Worm (Caenorhabditis elegans) whole organism, L3 larva: ENCODE data around the gene rips-1.

Source experiments
- R02D3.7 ChIP-seq: fragments of 150-350 bp; optimal IDR thresholded peaks from 2 replicates; lab custom pipeline; 2014; ENCODE audit warnings: missing biosample characterization, missing genetic modification characterization
- ama-1 ChIP-seq: fragments of 150-350 bp; optimal IDR thresholded peaks from 2 replicates; lab custom pipeline; 2018
- ceh-28 ChIP-seq: fragments of 150-350 bp; optimal IDR thresholded peaks from 2 replicates; lab custom pipeline; 2014; ENCODE audit warnings: missing biosample characterization, missing genetic modification reagents, missing genetic modification characterization
- egl-27 ChIP-seq: sonication (generic microtip); optimal IDR thresholded peaks from 4 replicates; lab custom pipeline; 2017; ENCODE audit warnings: missing biosample characterization, missing genetic modification reagents, missing genetic modification characterization
- elt-3 ChIP-seq, 3 experiments: fragments of 150-350 bp in 1 of 3; sonication (generic microtip) in 2 of 3; optimal IDR thresholded peaks; 2 replicates in 2 of 3; 4 replicates in 1 of 3; lab custom pipeline; 2014 to 2017; ENCODE audit warnings: missing biosample characterization in 3 of 3, missing genetic modification characterization in 3 of 3
- hmg-11 ChIP-seq: sonication (generic microtip); optimal IDR thresholded peaks from 2 replicates; lab custom pipeline; 2016; ENCODE audit warnings: missing genetic modification characterization, missing compliant biosample characterization
- mml-1 ChIP-seq: fragments of 150-350 bp; sonication (generic microtip); optimal IDR thresholded peaks from 3 replicates; lab custom pipeline; 2014; ENCODE audit warnings: missing biosample characterization, missing genetic modification characterization
- nhr-23 ChIP-seq: fragments of 150-350 bp; optimal IDR thresholded peaks from 2 replicates; lab custom pipeline; 2014; ENCODE audit warnings: missing biosample characterization, missing genetic modification reagents, missing genetic modification characterization
- nhr-237 ChIP-seq: fragments of 150-350 bp; optimal IDR thresholded peaks from 2 replicates; lab custom pipeline; 2014; ENCODE audit warnings: missing biosample characterization, missing genetic modification characterization
- pqm-1 ChIP-seq: fragments of 150-350 bp; optimal IDR thresholded peaks from 2 replicates; lab custom pipeline; 2017; ENCODE audit warnings: missing biosample characterization, missing genetic modification characterization, inconsistent platforms
- unc-39 ChIP-seq: sonication (generic microtip); optimal IDR thresholded peaks from 4 replicates; lab custom pipeline; 2017; ENCODE audit warnings: missing biosample characterization, missing genetic modification characterization

DNA sequence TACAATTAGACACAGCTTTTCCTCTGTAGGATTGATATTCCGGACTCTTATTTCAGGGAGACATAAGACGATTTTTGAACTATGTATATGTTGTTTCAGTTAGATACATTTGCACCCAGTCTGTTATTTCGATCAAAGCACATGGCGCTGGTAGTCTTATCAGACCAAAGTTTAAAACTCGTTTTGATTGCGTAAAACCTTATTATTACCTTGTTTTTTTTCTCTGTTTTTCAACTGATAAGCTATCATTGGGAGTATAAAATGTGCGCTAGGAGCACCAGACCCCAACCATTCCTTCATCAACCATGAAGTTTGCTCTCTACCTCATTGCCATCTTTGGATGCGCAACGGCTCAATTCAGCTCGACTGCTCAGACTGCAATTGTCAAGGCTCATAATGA is 40.5 kb downstream of the rips-1 start, which contains the start of gene scl-12:
- no peak for TF ChIP-seq ama-1
- no peak for TF ChIP-seq elt-3 (tag; optimal IDR thresholded peaks at IDR 0.05; lab: Kevin White, UChicago)
- TF ChIP-seq nhr-23 (tag; lab: Kevin White, UChicago): no peak
- TF ChIP-seq pqm-1 (tag; lab: Kevin White, UChicago): peak; percentile 47
- TF ChIP-seq mml-1 (tag; lab: Kevin White, UChicago): no peak
- TF ChIP-seq nhr-237: no peak
- no peak for TF ChIP-seq egl-27 (tag; lab: Kevin White, UChicago)
- TF ChIP-seq unc-39: no peak
- TF ChIP-seq hmg-11: no peak
- no peak for TF ChIP-seq ceh-28 (tag; lab: Kevin White, UChicago)
- TF ChIP-seq R02D3.7 (tag; lab: Kevin White, UChicago): no peak
